Worm (Caenorhabditis elegans) whole organism, dauer: ENCODE measurements around the gene ugt-10.

Experiments used
- unc-62 ChIP-seq: sonication (generic microtip); optimal IDR thresholded peaks from 2 replicates; lab custom pipeline; 2017; ENCODE audit warnings: missing biosample characterization, missing genetic modification reagents, missing genetic modification characterization

Gene ugt-10

DNA sequence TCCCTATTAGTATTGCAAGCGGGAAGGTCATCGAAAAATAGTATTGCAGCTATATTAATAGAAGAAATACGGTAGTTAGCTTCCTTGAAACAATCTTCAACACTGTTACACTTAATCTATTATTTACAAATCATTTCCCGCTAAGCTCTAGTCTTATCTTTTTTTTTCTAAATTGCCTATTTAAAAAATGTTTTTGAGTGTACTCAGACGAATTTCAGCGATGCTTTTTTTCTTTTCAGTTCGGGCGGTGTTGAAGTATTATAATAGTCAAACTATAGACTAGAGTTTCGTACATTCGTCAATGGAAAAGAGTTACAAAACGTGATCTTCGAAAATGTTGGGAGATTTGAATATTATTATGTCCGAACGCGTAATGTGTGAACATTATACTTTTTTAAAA lies 13.9 kb upstream of the ugt-10 start:
- TF ChIP-seq unc-62: no peak

DNA sequence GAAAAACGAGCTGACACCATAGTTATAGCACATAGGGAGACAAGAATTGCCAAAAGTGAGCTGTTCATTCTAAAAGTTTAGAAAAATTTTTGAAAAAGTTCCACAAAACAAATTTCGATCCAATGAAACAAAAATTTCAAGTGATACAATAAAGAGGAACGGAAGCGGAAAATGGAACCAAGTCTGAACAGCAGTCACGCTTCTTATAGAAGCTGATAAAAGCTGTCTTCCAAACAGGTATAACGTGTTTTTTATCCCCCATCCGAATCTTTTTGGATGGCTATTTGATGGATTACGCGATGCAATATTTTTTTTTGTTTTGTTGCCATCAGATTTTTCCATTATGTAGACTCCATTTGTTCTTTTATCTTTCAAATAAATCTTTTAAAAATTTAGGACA lies 12.4 kb upstream of the ugt-10 start, which contains the start of gene H23N18.5:
TSS of gene H23N18.5 (minus strand) at position 69 of the 400 bp plus-strand sequence.
- no peak for TF ChIP-seq unc-62

DNA sequence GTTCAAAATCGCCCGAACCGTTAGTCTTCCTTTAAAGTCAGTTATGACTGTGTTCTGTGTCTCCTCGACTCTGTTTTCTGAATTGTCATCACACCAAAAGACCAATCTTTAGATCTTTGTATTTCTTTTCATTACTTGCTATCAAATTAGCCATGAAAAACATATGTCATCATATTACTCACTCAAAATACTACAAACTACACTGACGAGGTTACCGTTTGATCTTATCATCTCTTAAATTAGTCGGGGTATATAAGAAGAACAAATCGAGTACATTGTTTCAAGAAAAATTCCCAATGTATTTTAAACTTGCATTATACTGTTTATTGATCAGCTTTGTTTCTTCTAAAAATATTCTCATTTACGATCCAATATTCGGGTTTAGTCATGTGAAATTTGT lies 8.7 kb upstream of the ugt-10 start, which contains the start of gene ugt-13:
TSS of gene ugt-13 (plus strand) at position 294 of the 400 bp plus-strand sequence.
- no peak for TF ChIP-seq unc-62

DNA sequence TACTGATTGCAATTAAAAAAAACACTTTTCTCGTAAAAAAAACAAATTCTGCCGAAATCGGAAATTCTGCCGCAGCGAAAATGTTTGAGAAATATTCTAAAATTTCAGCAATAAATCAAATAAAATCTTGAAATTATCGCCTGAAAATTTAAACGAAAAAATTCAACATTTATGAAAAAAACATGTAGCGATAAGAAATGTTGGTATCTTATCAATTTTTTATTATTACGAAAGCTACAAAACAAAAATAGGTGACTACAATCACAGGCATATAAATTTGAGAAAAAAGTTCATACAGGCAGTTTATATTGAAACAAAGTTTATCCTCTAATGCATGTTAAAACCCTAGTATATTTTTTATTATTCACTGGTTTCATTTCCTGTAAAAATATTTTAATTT lies 6.0 kb upstream of the ugt-10 start, which contains the start of gene ugt-14:
TSS of gene ugt-14 (plus strand) at position 301 of the 400 bp plus-strand sequence.
- no peak for TF ChIP-seq unc-62

DNA sequence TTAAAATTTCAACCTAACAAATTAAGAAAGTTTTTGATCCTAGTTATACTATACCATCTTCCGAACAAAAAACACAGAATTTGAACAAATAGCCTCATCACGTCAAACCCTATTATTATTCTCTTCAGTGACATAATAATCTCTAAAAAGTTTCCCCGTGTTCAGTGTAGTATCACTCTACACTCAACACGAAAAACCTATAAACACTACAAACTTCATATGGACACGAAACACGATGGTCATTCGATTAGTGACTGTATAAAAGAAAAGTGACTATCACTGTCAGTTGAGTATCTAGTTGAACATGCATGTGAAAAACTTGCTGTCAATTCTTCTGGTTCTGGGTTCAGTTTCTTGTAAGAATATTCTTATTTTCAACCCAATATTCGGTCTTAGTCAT lies 3.8 kb upstream of the ugt-10 start, which contains the start of gene ugt-8:
TSS of gene ugt-8 (plus strand) at position 235 of the 400 bp plus-strand sequence.
- TF ChIP-seq unc-62: no peak

ce11 chrV:4901074-4901473 lies 1.2 kb upstream of the ugt-10 start, which contains the start of gene ugt-67:
Gene ugt-67 (plus strand): TSS chrV:4901374.
- TF ChIP-seq unc-62: no peak

DNA sequence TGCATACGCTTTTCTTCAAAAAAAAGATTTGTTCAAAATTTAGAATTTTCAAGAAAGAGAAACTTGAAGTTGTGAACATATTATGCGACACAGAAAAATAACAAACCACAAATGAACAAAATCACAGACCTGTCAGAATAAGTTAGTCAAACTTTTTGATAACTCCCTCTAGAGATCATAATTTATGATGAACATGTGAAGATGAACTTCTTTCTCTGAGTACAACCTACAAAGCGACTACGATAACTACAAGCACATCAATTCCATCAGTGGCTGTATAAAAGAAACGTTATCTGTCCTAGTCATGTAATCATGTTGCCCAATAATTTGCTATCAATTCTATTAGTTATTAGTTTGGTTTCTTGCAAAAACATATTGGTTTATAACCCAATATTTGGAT lies 4.2 kb downstream of the ugt-10 start, which contains the start of gene ugt-9:
TSS of gene ugt-9 (plus strand) at position 305 of the 400 bp plus-strand sequence.
- no peak for TF ChIP-seq unc-62

DNA sequence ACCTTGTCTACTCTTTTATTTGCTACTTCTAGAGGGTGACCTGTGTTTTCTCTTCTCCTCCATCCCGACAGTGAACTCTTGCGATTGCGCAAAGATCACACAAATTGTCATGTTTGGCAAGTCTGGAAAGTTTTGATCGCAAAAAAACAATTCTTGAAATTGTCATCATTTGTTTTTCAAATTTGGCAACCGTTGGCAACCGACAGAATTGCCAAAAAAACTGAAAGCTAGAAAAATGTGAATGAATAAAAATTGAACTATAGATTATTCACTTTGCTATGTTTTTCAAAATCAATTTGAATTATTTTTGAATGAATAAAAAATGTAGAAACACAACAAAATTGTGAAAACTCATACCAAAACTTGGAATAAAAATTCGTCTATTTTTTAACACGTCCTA lies 4.9 kb downstream of the ugt-10 start, which contains the start of gene ugt-11:
TSS of gene ugt-11 (minus strand) at position 101 of the 400 bp plus-strand sequence.
- no peak for TF ChIP-seq unc-62

- TF ChIP-seq unc-62: no peak
Measured at ce11 chrV:4891305-4891704, 8.6 kb downstream of the ugt-10 start.

ce11 chrV:4890781-4891180 lies 9.1 kb downstream of the ugt-10 start:
- TF ChIP-seq unc-62: no peak

DNA sequence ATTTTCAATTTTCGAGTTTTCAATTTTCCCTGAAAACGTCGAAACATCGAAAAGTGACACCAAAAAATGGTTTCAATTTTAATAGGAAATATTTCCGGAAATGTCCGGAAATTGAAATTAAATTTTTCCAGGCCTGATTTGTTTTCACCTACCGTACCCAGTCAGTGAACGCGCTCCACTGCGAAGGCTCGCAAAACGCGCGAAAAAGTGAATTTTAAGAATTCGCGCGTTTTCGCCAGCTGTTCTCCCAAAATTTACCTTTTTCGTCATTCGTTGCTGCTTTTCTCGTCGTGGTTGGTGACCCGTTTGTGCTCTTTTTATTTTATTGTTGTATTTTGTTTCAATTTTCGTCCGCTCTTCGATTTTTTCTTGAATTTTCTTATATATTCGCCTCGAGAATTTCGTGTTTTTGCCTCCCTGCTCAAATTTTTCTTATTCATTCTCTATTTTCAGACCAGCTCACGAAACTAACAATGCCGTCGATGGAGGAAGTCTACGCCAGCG lies 9.9 kb downstream of the ugt-10 start, which contains the start of gene T19H12.2:
TSS of gene T19H12.2 (plus strand) at position 454 of the 504 bp plus-strand sequence.
- no peak for TF ChIP-seq unc-62

DNA sequence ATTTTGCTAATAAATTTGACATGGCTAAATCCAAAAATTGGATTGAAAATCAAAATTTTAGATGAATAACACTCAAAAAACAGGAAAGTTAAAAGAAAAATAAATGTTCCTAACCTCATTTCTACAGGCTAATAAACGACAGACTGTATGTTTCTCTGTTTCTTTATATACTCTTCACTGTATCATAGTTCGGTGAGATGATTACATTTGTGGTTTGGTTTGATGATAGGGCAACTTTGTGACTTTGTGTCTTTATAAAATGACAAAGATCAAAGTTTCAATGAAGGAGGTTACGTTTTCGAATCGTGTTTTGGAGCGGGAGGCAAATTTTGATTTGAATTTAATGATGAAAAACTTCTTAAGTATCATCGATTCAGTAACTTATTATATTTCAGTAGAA lies 10.4 kb downstream of the ugt-10 start, which contains the start of gene ugt-12:
TSS of gene ugt-12 (minus strand) at position 153 of the 400 bp plus-strand sequence.
- TF ChIP-seq unc-62: no peak

DNA sequence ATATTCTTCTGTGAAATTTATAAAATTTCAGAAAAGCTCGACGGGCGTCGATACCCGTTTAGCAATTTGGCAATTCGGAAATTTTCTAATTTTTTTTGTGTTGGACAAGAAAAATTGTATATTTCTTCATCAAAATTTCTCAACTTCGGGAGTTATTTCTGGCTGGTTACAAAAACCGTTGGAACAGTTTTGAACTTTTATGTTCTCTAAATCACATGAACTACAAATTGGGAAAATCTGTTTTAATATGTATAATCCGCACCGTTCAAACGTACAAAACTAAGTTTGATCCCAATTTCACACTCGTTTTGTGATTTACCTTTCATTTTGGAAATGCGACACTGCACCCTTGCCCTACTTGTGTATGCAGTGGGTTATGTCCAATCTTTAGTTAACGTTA lies 14.5 kb downstream of the ugt-10 start, which contains the start of gene T19H12.3:
TSS of gene T19H12.3 (plus strand) at position 301 of the 400 bp plus-strand sequence.
- TF ChIP-seq unc-62: no peak

ce11 chrV:4884490-4884889 lies 15.4 kb downstream of the ugt-10 start, which contains the start of gene T19H12.12:
Gene T19H12.12 (plus strand): TSS chrV:4884790.
- no peak for TF ChIP-seq unc-62

ce11 chrV:4881377-4881776 lies 18.5 kb downstream of the ugt-10 start, which contains the start of gene str-32:
Gene str-32 (minus strand): TSS chrV:4881477.
- no peak for TF ChIP-seq unc-62

ce11 chrV:4879251-4879650 lies 20.7 kb downstream of the ugt-10 start, which contains the start of gene T19H12.15:
Gene T19H12.15 (minus strand): TSS chrV:4879351.
- TF ChIP-seq unc-62: no peak

- TF ChIP-seq unc-62: no peak
Measured at ce11 chrV:4877587-4877986, 22.3 kb downstream of the ugt-10 start, which contains the start of gene T19H12.6. Gene T19H12.6 (minus strand): TSS chrV:4877687.

ce11 chrV:4871992-4872391 lies 27.9 kb downstream of the ugt-10 start, which contains the start of gene srd-33:
Gene srd-33 (plus strand): TSS chrV:4872292.
- TF ChIP-seq unc-62: no peak
